Worm (Caenorhabditis elegans) whole organism, late embryonic: ENCODE data around the gene C07A9.9.

Source experiments
- F13H6.1 ChIP-seq: sonication (generic microtip); optimal IDR thresholded peaks from 2 replicates; lab custom pipeline; 2016; ENCODE audit warnings: missing genetic modification characterization, missing compliant biosample characterization
- K02D7.2 ChIP-seq: sonication (generic microtip); optimal IDR thresholded peaks from 2 replicates; lab custom pipeline; 2017; ENCODE audit warnings: mild to moderate bottlenecking, missing genetic modification characterization, missing compliant biosample characterization
- K09A11.1 ChIP-seq: sonication (generic microtip); optimal IDR thresholded peaks from 2 replicates; lab custom pipeline; 2017; ENCODE audit warnings: antibody characterized with exemption, mild to moderate bottlenecking, missing genetic modification characterization, missing compliant biosample characterization; ENCODE audit not compliant: insufficient read depth
- T23F11.4 ChIP-seq: fragments of 200-800 bp; sonication (Bioruptor generic); optimal IDR thresholded peaks from 2 replicates; lab custom pipeline; 2018; ENCODE audit warnings: mild to moderate bottlenecking, missing genetic modification characterization, missing compliant biosample characterization
- Y22D7AL.16 ChIP-seq: sonication (generic microtip); optimal IDR thresholded peaks from 2 replicates; lab custom pipeline; 2016; ENCODE audit warnings: missing genetic modification characterization, missing compliant biosample characterization
- ahr-1 ChIP-seq: sonication (generic microtip); optimal IDR thresholded peaks from 2 replicates; lab custom pipeline; 2016; ENCODE audit warnings: missing genetic modification characterization, missing compliant biosample characterization
- ama-1 ChIP-seq: fragments of 150-350 bp; optimal IDR thresholded peaks from 2 replicates; lab custom pipeline; 2014
- ceh-14 ChIP-seq: sonication (generic microtip); optimal IDR thresholded peaks from 2 replicates; lab custom pipeline; 2016; ENCODE audit warnings: missing genotype, missing genetic modification characterization, missing compliant biosample characterization
- ceh-19 ChIP-seq: fragments of 200-800 bp; sonication (Bioruptor generic); optimal IDR thresholded peaks from 2 replicates; lab custom pipeline; 2018; ENCODE audit warnings: mild to moderate bottlenecking, missing genetic modification characterization, missing compliant biosample characterization
- ceh-22 ChIP-seq: sonication (generic microtip); optimal IDR thresholded peaks from 2 replicates; lab custom pipeline; 2017; ENCODE audit warnings: missing biosample characterization, missing genetic modification characterization
- ceh-24 ChIP-seq: sonication (generic microtip); optimal IDR thresholded peaks from 2 replicates; lab custom pipeline; 2016; ENCODE audit warnings: mild to moderate bottlenecking, missing genetic modification characterization, missing compliant biosample characterization
- ceh-30 ChIP-seq: fragments of 150-350 bp; optimal IDR thresholded peaks from 2 replicates; lab custom pipeline; 2014; ENCODE audit warnings: missing biosample characterization, missing genetic modification characterization
- ceh-31 ChIP-seq: sonication (generic microtip); optimal IDR thresholded peaks from 2 replicates; lab custom pipeline; 2016; ENCODE audit warnings: missing genetic modification characterization, missing compliant biosample characterization
- ceh-34 ChIP-seq: sonication (generic microtip); optimal IDR thresholded peaks from 2 replicates; lab custom pipeline; 2016; ENCODE audit warnings: mild to moderate bottlenecking, missing genetic modification characterization, missing compliant biosample characterization
- ceh-45 ChIP-seq: fragments of 200-800 bp; sonication (Bioruptor generic); IDR thresholded peaks from 2 replicates; pipeline ENCODE4 v1.3.6; 2022; ENCODE audit warnings: missing genetic modification reagents, missing genetic modification characterization, missing compliant biosample characterization
- ceh-48 ChIP-seq: sonication (generic microtip); optimal IDR thresholded peaks from 2 replicates; lab custom pipeline; 2016; ENCODE audit warnings: missing genetic modification characterization, inconsistent platforms, missing compliant biosample characterization
- ceh-6 ChIP-seq: fragments of 200-800 bp; sonication (Bioruptor generic); optimal IDR thresholded peaks from 2 replicates; lab custom pipeline; 2018; ENCODE audit warnings: mild to moderate bottlenecking, missing genetic modification characterization, missing compliant biosample characterization
- ceh-9 ChIP-seq: sonication (generic microtip); optimal IDR thresholded peaks from 2 replicates; lab custom pipeline; 2016; ENCODE audit warnings: mild to moderate bottlenecking, missing genetic modification characterization, inconsistent platforms, missing compliant biosample characterization
- elt-2 ChIP-seq: sonication (generic microtip); optimal IDR thresholded peaks from 2 replicates; lab custom pipeline; 2016; ENCODE audit warnings: missing genetic modification reagents, missing genetic modification characterization, missing compliant biosample characterization
- ets-4 ChIP-seq: sonication (generic microtip); optimal IDR thresholded peaks from 2 replicates; lab custom pipeline; 2016; ENCODE audit warnings: missing genetic modification characterization, missing compliant biosample characterization
- eyg-1 ChIP-seq: sonication (generic microtip); optimal IDR thresholded peaks from 2 replicates; lab custom pipeline; 2016; ENCODE audit warnings: missing genotype, missing genetic modification characterization, missing compliant biosample characterization
- fkh-6 ChIP-seq: sonication (generic microtip); optimal IDR thresholded peaks from 2 replicates; lab custom pipeline; 2016; ENCODE audit warnings: missing genetic modification characterization, missing compliant biosample characterization
- hlh-13 ChIP-seq: fragments of 200-800 bp; sonication (Bioruptor generic); optimal IDR thresholded peaks from 2 replicates; lab custom pipeline; 2018; ENCODE audit warnings: mild to moderate bottlenecking, missing genetic modification characterization, missing compliant biosample characterization
- hlh-15 ChIP-seq: sonication (generic microtip); optimal IDR thresholded peaks from 2 replicates; lab custom pipeline; 2016; ENCODE audit warnings: missing genetic modification characterization, missing compliant biosample characterization
- hlh-6 ChIP-seq: sonication (generic microtip); optimal IDR thresholded peaks from 2 replicates; lab custom pipeline; 2016; ENCODE audit warnings: missing genotype, missing genetic modification characterization, missing compliant biosample characterization
- lim-6 ChIP-seq: sonication (generic microtip); optimal IDR thresholded peaks from 2 replicates; lab custom pipeline; 2016; ENCODE audit warnings: missing genetic modification characterization, missing compliant biosample characterization
- lin-11 ChIP-seq: fragments of 200-800 bp; sonication (Bioruptor generic); optimal IDR thresholded peaks from 2 replicates; lab custom pipeline; 2018; ENCODE audit warnings: mild to moderate bottlenecking, missing genetic modification characterization, missing compliant biosample characterization
- madf-2 ChIP-seq: sonication (generic microtip); optimal IDR thresholded peaks from 2 replicates; lab custom pipeline; 2017; ENCODE audit warnings: missing genetic modification characterization, missing compliant biosample characterization
- mec-3 ChIP-seq: sonication (generic microtip); optimal IDR thresholded peaks from 2 replicates; lab custom pipeline; 2016; ENCODE audit warnings: borderline replicate concordance, missing genetic modification characterization, missing compliant biosample characterization
- nfya-1 ChIP-seq: sonication (generic microtip); optimal IDR thresholded peaks from 2 replicates; lab custom pipeline; 2017; ENCODE audit warnings: missing genetic modification characterization, mild to moderate bottlenecking, missing compliant biosample characterization, antibody characterized with exemption, moderate library complexity
- nhr-11 ChIP-seq: fragments of 150-350 bp; optimal IDR thresholded peaks from 2 replicates; lab custom pipeline; 2014; ENCODE audit warnings: missing biosample characterization, missing genetic modification characterization
- nhr-232 ChIP-seq: sonication (generic microtip); optimal IDR thresholded peaks from 2 replicates; lab custom pipeline; 2016; ENCODE audit warnings: missing genetic modification characterization, missing compliant biosample characterization
- npax-4 ChIP-seq: sonication (generic microtip); optimal IDR thresholded peaks from 2 replicates; lab custom pipeline; 2016; ENCODE audit warnings: missing genetic modification characterization, missing compliant biosample characterization
- odd-2 ChIP-seq: sonication (generic microtip); optimal IDR thresholded peaks from 2 replicates; lab custom pipeline; 2017; ENCODE audit warnings: antibody characterized with exemption, mild to moderate bottlenecking, missing genetic modification characterization, missing compliant biosample characterization
- pag-3 ChIP-seq: sonication (generic microtip); optimal IDR thresholded peaks from 2 replicates; lab custom pipeline; 2016; ENCODE audit warnings: missing compliant biosample characterization, missing genetic modification characterization, borderline replicate concordance
- pax-1 ChIP-seq: fragments of 150-350 bp; optimal IDR thresholded peaks from 2 replicates; lab custom pipeline; 2014; ENCODE audit warnings: missing biosample characterization, missing genetic modification characterization
- pha-2 ChIP-seq: sonication (generic microtip); optimal IDR thresholded peaks from 2 replicates; lab custom pipeline; 2017; ENCODE audit warnings: mild to moderate bottlenecking, missing genetic modification characterization, missing compliant biosample characterization
- pha-4 ChIP-seq: fragments of 150-350 bp; optimal IDR thresholded peaks from 2 replicates; lab custom pipeline; 2018; ENCODE audit warnings: missing biosample characterization, missing genetic modification reagents, missing genetic modification characterization
- pqm-1 ChIP-seq: sonication (generic microtip); optimal IDR thresholded peaks from 2 replicates; lab custom pipeline; 2016; ENCODE audit warnings: missing genetic modification characterization, missing compliant biosample characterization
- pros-1 ChIP-seq: fragments of 150-350 bp; optimal IDR thresholded peaks from 2 replicates; lab custom pipeline; 2014; ENCODE audit warnings: missing biosample characterization, missing genetic modification reagents, missing genetic modification characterization
- rnt-1 ChIP-seq: sonication (generic microtip); optimal IDR thresholded peaks from 2 replicates; lab custom pipeline; 2016; ENCODE audit warnings: missing genetic modification characterization, missing compliant biosample characterization
- sdc-2 ChIP-seq: sonication (generic microtip); optimal IDR thresholded peaks from 2 replicates; lab custom pipeline; 2016; ENCODE audit warnings: missing genotype, missing genetic modification characterization, missing compliant biosample characterization
- sox-2 ChIP-seq: fragments of 200-800 bp; sonication (Bioruptor generic); IDR thresholded peaks from 2 replicates; pipeline ENCODE4 v1.3.6; 2022; ENCODE audit warnings: missing genetic modification reagents, missing genetic modification characterization, missing compliant biosample characterization
- sox-4 ChIP-seq: sonication (generic microtip); optimal IDR thresholded peaks from 2 replicates; lab custom pipeline; 2017; ENCODE audit warnings: mild to moderate bottlenecking, missing genetic modification characterization, inconsistent platforms, missing compliant biosample characterization
- syd-9 ChIP-seq: sonication (generic microtip); optimal IDR thresholded peaks from 2 replicates; lab custom pipeline; 2016; ENCODE audit warnings: mild to moderate bottlenecking, missing genetic modification characterization, moderate library complexity, missing compliant biosample characterization
- tbx-2 ChIP-seq: sonication (generic microtip); optimal IDR thresholded peaks from 2 replicates; lab custom pipeline; 2016; ENCODE audit warnings: missing genetic modification characterization, missing compliant biosample characterization
- ttx-3 ChIP-seq: sonication (generic microtip); optimal IDR thresholded peaks from 2 replicates; lab custom pipeline; 2016; ENCODE audit warnings: missing genetic modification reagents, missing genetic modification characterization, missing compliant biosample characterization
- unc-3 ChIP-seq, 2 experiments: fragments of 200-800 bp in 1 of 2; sonication (Bioruptor generic) in 1 of 2; sonication (generic microtip) in 1 of 2; conservative IDR thresholded peaks in 1 of 2; optimal IDR thresholded peaks in 1 of 2; 2 replicates each; pipeline versions ENCODE4 v1.3.6 to Lab custom; 2016 to 2022; ENCODE audit warnings: missing compliant biosample characterization in 2 of 2, missing genetic modification characterization in 2 of 2, missing genetic modification reagents in 1 of 2
- unc-42 ChIP-seq: sonication (generic microtip); optimal IDR thresholded peaks from 2 replicates; lab custom pipeline; 2016; ENCODE audit warnings: missing genotype, missing genetic modification characterization, missing compliant biosample characterization
- unc-55 ChIP-seq: sonication (generic microtip); optimal IDR thresholded peaks from 2 replicates; lab custom pipeline; 2017; ENCODE audit warnings: missing biosample characterization, missing genetic modification reagents, missing genetic modification characterization
- unc-86 ChIP-seq: sonication (generic microtip); optimal IDR thresholded peaks from 2 replicates; lab custom pipeline; 2016; ENCODE audit warnings: missing genetic modification characterization, missing compliant biosample characterization
- zip-5 ChIP-seq: sonication (generic microtip); optimal IDR thresholded peaks from 2 replicates; lab custom pipeline; 2016; ENCODE audit warnings: missing genetic modification characterization, missing compliant biosample characterization

Gene C07A9.9

DNA sequence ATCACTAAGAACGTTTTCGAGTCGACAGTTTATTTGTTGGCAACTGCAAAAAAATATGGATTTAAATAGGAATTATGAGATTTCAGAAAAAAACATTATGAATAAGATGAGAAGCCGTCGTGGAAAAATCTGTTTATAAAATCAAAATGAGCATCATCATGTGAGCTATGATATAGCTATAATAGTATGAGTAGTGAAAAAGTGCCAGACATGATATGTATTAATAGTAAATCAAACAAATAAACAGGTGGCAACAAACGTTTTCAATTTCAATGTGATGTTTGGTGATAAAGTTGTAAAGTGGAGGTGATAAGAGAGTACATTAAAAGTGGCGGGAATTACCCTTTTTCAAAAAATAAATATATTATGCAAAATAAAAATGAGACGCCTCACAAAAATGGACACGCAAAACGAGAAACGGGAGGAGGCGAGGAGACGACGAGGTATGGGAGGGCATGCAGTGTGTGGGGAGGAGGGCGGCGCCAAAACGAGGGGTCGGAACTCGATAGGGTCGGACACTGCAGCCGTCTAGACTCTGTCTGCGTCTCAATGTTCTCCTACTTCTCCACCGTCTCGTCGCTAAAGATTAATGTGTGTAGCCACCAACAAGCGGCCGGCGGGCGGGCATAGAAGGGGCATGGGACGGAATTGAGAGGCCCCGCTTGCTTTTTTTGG, at the start of gene C07A9.9:
Gene C07A9.9, minus strand, starts transcription at position 51 of the 675 bp plus-strand sequence.
- peak; percentile 38 for TF ChIP-seq elt-2
- no peak for TF ChIP-seq odd-2 (tag; lab: Kevin White, UChicago)
- no peak for TF ChIP-seq ahr-1 (tag; lab: Kevin White, UChicago)
- no peak for TF ChIP-seq sox-4 (tag; lab: Kevin White, UChicago)
- no peak for TF ChIP-seq ttx-3 (tag; lab: Kevin White, UChicago)
- peak; percentile 43 for TF ChIP-seq F13H6.1 (tag; lab: Kevin White, UChicago)
- no peak for TF ChIP-seq lin-11 (tag; lab: Kevin White, UChicago)
- TF ChIP-seq lim-6 (tag; lab: Kevin White, UChicago) = no peak
- no peak for TF ChIP-seq pha-4 (tag; lab: Kevin White, UChicago)
- TF ChIP-seq hlh-6 = no peak
- TF ChIP-seq ceh-34 (tag; lab: Kevin White, UChicago) = peak; percentile 80
- no peak for TF ChIP-seq ceh-9 (tag; lab: Kevin White, UChicago)
- TF ChIP-seq ets-4 (tag; lab: Kevin White, UChicago) = peak; percentile 38
- no peak for TF ChIP-seq K02D7.2 (tag; lab: Kevin White, UChicago)
- no peak for TF ChIP-seq ceh-22 (tag; lab: Kevin White, UChicago)
- peak; percentile 46 for TF ChIP-seq ceh-14 (tag; lab: Kevin White, UChicago)
- peak; percentile 24 for TF ChIP-seq nhr-232 (tag; lab: Kevin White, UChicago)
- no peak for TF ChIP-seq hlh-15 (tag; lab: Kevin White, UChicago)
- no peak for TF ChIP-seq ceh-45 (GFP tag; lab: Robert Waterston, UW)
- TF ChIP-seq sox-2 = no peak
- TF ChIP-seq fkh-6 (tag; lab: Kevin White, UChicago) = peak; percentile 46
- no peak for TF ChIP-seq nhr-11 (tag; lab: Kevin White, UChicago)
- TF ChIP-seq Y22D7AL.16 (tag; lab: Kevin White, UChicago) = no peak
- no peak for TF ChIP-seq ceh-30 (tag; lab: Kevin White, UChicago)
- TF ChIP-seq pax-1 (tag; lab: Kevin White, UChicago) = no peak
- no peak for TF ChIP-seq mec-3 (tag; lab: Kevin White, UChicago)
- TF ChIP-seq ceh-24 (tag; lab: Kevin White, UChicago) = no peak
- no peak for TF ChIP-seq K09A11.1 (tag; lab: Kevin White, UChicago)
- peak; percentile 25 for TF ChIP-seq T23F11.4 (GFP tag; lab: Kevin White, UChicago)
- TF ChIP-seq zip-5 (tag; lab: Kevin White, UChicago) = no peak
- TF ChIP-seq ceh-19 (GFP tag; lab: Kevin White, UChicago) = peak; percentile 28
- TF ChIP-seq unc-86 = no peak
- TF ChIP-seq rnt-1 (tag; lab: Kevin White, UChicago) = no peak
- TF ChIP-seq ama-1 (lab: Kevin White, UChicago) = no peak
- TF ChIP-seq pha-2 = no peak
- TF ChIP-seq ceh-6 (GFP tag; lab: Kevin White, UChicago) = peak; percentile 52
- TF ChIP-seq ceh-48 (tag; lab: Kevin White, UChicago) = no peak
- TF ChIP-seq npax-4 = no peak
- TF ChIP-seq pros-1 (tag; lab: Kevin White, UChicago) = peak; percentile 68
- no peak for TF ChIP-seq syd-9
- TF ChIP-seq hlh-13 = no peak
- TF ChIP-seq ceh-31 = peak; percentile 67
- peak; percentile 83 for TF ChIP-seq pqm-1 (tag; lab: Kevin White, UChicago)
- TF ChIP-seq tbx-2 = peak; percentile 88
- TF ChIP-seq unc-55 (GFP tag; lab: Kevin White, UChicago) = peak; percentile 7
- TF ChIP-seq nfya-1 = peak; percentile 69
- 0 out of 2 replicates have a peak, but pooled peaks have one; percentile 4 for TF ChIP-seq unc-3 (GFP tag; conservative IDR thresholded peaks at IDR 0.05; lab: Robert Waterston, UW)
- TF ChIP-seq unc-3 (tag; optimal IDR thresholded peaks at IDR 0.05; lab: Kevin White, UChicago) = no peak
- peak; percentile 12 for TF ChIP-seq sdc-2
- TF ChIP-seq pag-3 = peak; percentile 1
- no peak for TF ChIP-seq madf-2 (tag; lab: Kevin White, UChicago)
- TF ChIP-seq eyg-1 (tag; lab: Kevin White, UChicago) = peak; percentile 37
- peak; percentile 52 for TF ChIP-seq unc-42 (tag; lab: Kevin White, UChicago)
